Worm (Caenorhabditis elegans) whole organism, L1 larva: Measurements from ENCODE around the gene alh-1.

Experiments
- ama-1 ChIP-seq: fragments of 150-350 bp; optimal IDR thresholded peaks from 2 replicates; lab custom pipeline; 2014
- ceh-90 ChIP-seq: sonication (generic microtip); optimal IDR thresholded peaks from 2 replicates; lab custom pipeline; 2016; ENCODE audit warnings: missing genetic modification characterization, missing compliant biosample characterization
- ces-1 ChIP-seq: fragments of 150-350 bp; optimal IDR thresholded peaks from 2 replicates; lab custom pipeline; 2014; ENCODE audit warnings: missing biosample characterization, missing genetic modification reagents, missing genetic modification characterization
- egl-27 ChIP-seq, 2 experiments: fragments of 150-350 bp in 1 of 2; sonication (generic microtip); optimal IDR thresholded peaks; 3 replicates each; lab custom pipeline; 2017 to 2018; ENCODE audit warnings: missing biosample characterization in 2 of 2, missing genetic modification characterization in 2 of 2, missing genetic modification reagents in 2 of 2
- fkh-4 ChIP-seq: sonication (generic microtip); optimal IDR thresholded peaks from 2 replicates; lab custom pipeline; 2016; ENCODE audit warnings: missing compliant biosample characterization, missing genetic modification characterization, borderline replicate concordance
- nhr-237 ChIP-seq: fragments of 150-350 bp; optimal IDR thresholded peaks from 2 replicates; lab custom pipeline; 2014; ENCODE audit warnings: missing biosample characterization, missing genetic modification characterization
- snu-23 ChIP-seq: sonication (generic microtip); optimal IDR thresholded peaks from 2 replicates; lab custom pipeline; 2016; ENCODE audit warnings: missing genetic modification characterization, missing compliant biosample characterization
- sox-4 ChIP-seq: sonication (generic microtip); optimal IDR thresholded peaks from 2 replicates; lab custom pipeline; 2016; ENCODE audit warnings: missing genetic modification characterization, missing compliant biosample characterization
- unc-62 ChIP-seq: fragments of 150-350 bp; optimal IDR thresholded peaks from 2 replicates; lab custom pipeline; 2014; ENCODE audit warnings: missing biosample characterization, missing genetic modification reagents, missing genetic modification characterization
- zip-4 ChIP-seq: fragments of 200-800 bp; sonication (Bioruptor generic); optimal IDR thresholded peaks from 2 replicates; lab custom pipeline; 2018; ENCODE audit warnings: mild to moderate bottlenecking, missing genetic modification characterization, moderate library complexity, missing compliant biosample characterization
- ztf-11 ChIP-seq, 2 experiments: sonication (generic microtip); optimal IDR thresholded peaks; 2 replicates each; lab custom pipeline; 2016 to 2017; ENCODE audit warnings: missing genetic modification characterization in 2 of 2, missing biosample characterization in 1 of 2, missing compliant biosample characterization in 1 of 2

DNA sequence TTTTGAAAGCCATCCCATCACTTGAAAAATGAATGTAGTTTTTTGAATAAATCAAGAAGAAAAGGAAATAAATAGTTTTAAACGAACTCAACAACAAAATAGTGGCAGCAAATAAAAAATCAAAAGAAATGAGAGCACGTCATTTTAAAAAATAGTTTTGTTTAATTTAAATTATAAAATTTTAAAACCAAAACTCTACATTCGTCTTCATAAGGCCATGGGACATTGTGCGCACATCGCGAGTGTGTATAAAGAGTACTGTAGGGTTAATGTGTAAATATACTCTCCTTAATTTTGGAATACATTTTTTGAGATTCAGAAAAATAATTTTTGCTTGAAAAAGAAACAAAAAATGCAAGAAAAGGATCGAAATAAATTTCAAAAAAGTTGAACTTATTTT lies 25.6 kb upstream of the alh-1 start, which contains the start of gene C45G9.15:
- TF ChIP-seq ztf-11 (tag; optimal IDR thresholded peaks at IDR 0.05; lab: Kevin White, UChicago) = no peak
- no peak for TF ChIP-seq ama-1 (lab: Kevin White, UChicago)
- no peak for TF ChIP-seq snu-23 (GFP tag; lab: Kevin White, UChicago)
- no peak for TF ChIP-seq sox-4
- TF ChIP-seq ces-1 (GFP tag; lab: Kevin White, UChicago) = no peak
- no peak for TF ChIP-seq unc-62 (GFP tag; lab: Kevin White, UChicago)
- no peak for TF ChIP-seq zip-4 (GFP tag; lab: Kevin White, UChicago)
- no peak for TF ChIP-seq egl-27 (tag; optimal IDR thresholded peaks at IDR 0.05; lab: Kevin White, UChicago)
- TF ChIP-seq nhr-237 = no peak
- TF ChIP-seq fkh-4 (tag; lab: Kevin White, UChicago) = no peak
- TF ChIP-seq ceh-90 (tag; lab: Kevin White, UChicago) = no peak
